Worm (Caenorhabditis elegans): ENCODE data around the gene eor-2.

ce11 chrX:14559519-14560296, 43.1 kb upstream of the eor-2 start:
- no peak for TF ChIP-seq R02D3.7 (tag; optimal IDR thresholded peaks at IDR 0.05)
- TF ChIP-seq lin-11 (tag; optimal IDR thresholded peaks at IDR 0.05) = no peak
- no peak for TF ChIP-seq nhr-25 (tag; optimal IDR thresholded peaks at IDR 0.05)
- no peak for TF ChIP-seq dmd-4 (tag; optimal IDR thresholded peaks at IDR 0.05)
- no peak for TF ChIP-seq blmp-1 (tag; optimal IDR thresholded peaks at IDR 0.05; ENCODE audit: insufficient read depth)
- TF ChIP-seq unc-55 (GFP tag; optimal IDR thresholded peaks at IDR 0.05) = no peak
- TF ChIP-seq fos-1 (tag; optimal IDR thresholded peaks at IDR 0.05) = no peak
- no peak for TF ChIP-seq nhr-77 (tag; optimal IDR thresholded peaks at IDR 0.05)
- TF ChIP-seq snpc-4 (tag; optimal IDR thresholded peaks at IDR 0.05) = no peak
- no peak for TF ChIP-seq elt-1 (tag; optimal IDR thresholded peaks at IDR 0.05)
- no peak for TF ChIP-seq ztf-4 (tag; optimal IDR thresholded peaks at IDR 0.05)

All from whole organism, L2 larva.